Fruit fly (Drosophila melanogaster) whole organism, embryonic: Measurements from ENCODE around the gene CG10300.

Source experiments
- Adf1 ChIP-seq: fragments of 200-800 bp; sonication (Bioruptor generic); IDR thresholded peaks from 2 replicates; pipeline ENCODE4 v1.3.6; 2022; ENCODE audit warnings: missing biosample characterization, missing genetic modification characterization
- Atf-2 ChIP-seq: fragments of 200-800 bp; sonication (Bioruptor generic); optimal IDR thresholded peaks from 2 replicates; lab custom pipeline; 2016; ENCODE audit warnings: missing biosample characterization, missing genetic modification characterization
- Bdp1 ChIP-seq: fragments of 200-800 bp; sonication (Bioruptor generic); optimal IDR thresholded peaks from 3 replicates; lab custom pipeline; 2016; ENCODE audit warnings: missing biosample characterization, missing genetic modification characterization
- CG11085 ChIP-seq: fragments of 200-800 bp; sonication (Bioruptor generic); IDR thresholded peaks from 2 replicates; pipeline ENCODE4 v1.3.6; 2022; ENCODE audit warnings: missing biosample characterization, missing genetic modification characterization
- CG11247 ChIP-seq: fragments of 200-800 bp; sonication (Bioruptor generic); IDR thresholded peaks from 2 replicates; pipeline ENCODE4 v1.3.6; 2022; ENCODE audit warnings: missing biosample characterization, missing genetic modification characterization
- CG11504 ChIP-seq: fragments of 200-800 bp; sonication (Bioruptor generic); optimal IDR thresholded peaks from 3 replicates; lab custom pipeline; 2019; ENCODE audit warnings: missing biosample characterization, mild to moderate bottlenecking, missing genetic modification characterization, moderate library complexity
- CG11696 ChIP-seq: fragments of 200-800 bp; sonication (Bioruptor generic); IDR thresholded peaks from 2 replicates; pipeline ENCODE4 v1.3.6; 2022; ENCODE audit warnings: missing biosample characterization, missing genetic modification characterization
- CG12391 ChIP-seq: fragments of 200-800 bp; sonication (Bioruptor generic); optimal IDR thresholded peaks from 3 replicates; lab custom pipeline; 2018; ENCODE audit warnings: missing biosample characterization, mild to moderate bottlenecking, missing genetic modification characterization, moderate library complexity
- CG12769 ChIP-seq: fragments of 200-800 bp; sonication (Bioruptor generic); optimal IDR thresholded peaks from 2 replicates; lab custom pipeline; 2019; ENCODE audit warnings: missing biosample characterization, mild to moderate bottlenecking, missing genetic modification characterization, moderate library complexity
- CG16813 ChIP-seq: fragments of 200-800 bp; sonication (Bioruptor generic); IDR thresholded peaks from 3 replicates; pipeline ENCODE4 v1.3.6; 2022; ENCODE audit warnings: missing biosample characterization, missing genetic modification characterization; ENCODE audit not compliant: partially characterized antibody
- CG1792 ChIP-seq: fragments of 200-800 bp; sonication (Bioruptor generic); optimal IDR thresholded peaks from 2 replicates; lab custom pipeline; 2016; ENCODE audit warnings: missing biosample characterization, missing genetic modification characterization
- CG2889 ChIP-seq: fragments of 200-800 bp; sonication (Bioruptor generic); IDR thresholded peaks from 3 replicates; pipeline ENCODE4 v1.3.6; 2022; ENCODE audit warnings: missing biosample characterization, missing genetic modification characterization
- CG4617 ChIP-seq: fragments of 200-800 bp; sonication (Bioruptor generic); optimal IDR thresholded peaks from 3 replicates; lab custom pipeline; 2016; ENCODE audit warnings: missing biosample characterization, missing genetic modification characterization, borderline replicate concordance
- CG6254 ChIP-seq: fragments of 200-800 bp; sonication (Bioruptor generic); optimal IDR thresholded peaks from 3 replicates; lab custom pipeline; 2017; ENCODE audit warnings: mild to moderate bottlenecking, missing biosample characterization, missing genetic modification reagents, missing genetic modification characterization
- CG9437 ChIP-seq: fragments of 200-800 bp; sonication (Bioruptor generic); optimal IDR thresholded peaks from 2 replicates; lab custom pipeline; 2018; ENCODE audit warnings: missing biosample characterization, mild to moderate bottlenecking, missing genetic modification characterization
- CG9727 ChIP-seq: fragments of 200-800 bp; sonication (Bioruptor generic); optimal IDR thresholded peaks from 3 replicates; lab custom pipeline; 2017; ENCODE audit warnings: missing biosample characterization, mild to moderate bottlenecking, missing genetic modification characterization
- Deaf1 ChIP-seq: fragments of 200-800 bp; optimal IDR thresholded peaks from 3 replicates; lab custom pipeline; 2019; ENCODE audit warnings: missing biosample characterization, mild to moderate bottlenecking, missing genetic modification characterization, moderate library complexity
- HLH3B ChIP-seq: fragments of 200-800 bp; sonication (Bioruptor generic); IDR thresholded peaks from 2 replicates; pipeline ENCODE4 v1.3.6; 2022; ENCODE audit warnings: missing biosample characterization, missing genetic modification characterization
- Hr39 ChIP-seq: fragments of >200 bp; optimal IDR thresholded peaks from 2 replicates; lab custom pipeline; 2017
- Hr51 ChIP-seq, 2 experiments: fragments of 200-800 bp; sonication (Bioruptor generic); optimal IDR thresholded peaks; 2 replicates in 1 of 2; 3 replicates in 1 of 2; lab custom pipeline; 2016 to 2018; ENCODE audit warnings: missing biosample characterization in 2 of 2, missing genetic modification characterization in 2 of 2, mild to moderate bottlenecking in 1 of 2, moderate library complexity in 1 of 2
- MBD-R2 ChIP-seq: fragments of 200-800 bp; sonication (Bioruptor generic); IDR thresholded peaks from 2 replicates; pipeline ENCODE4 v1.3.6; 2022; ENCODE audit warnings: missing biosample characterization, missing genetic modification characterization
- Med ChIP-seq: fragments of 200-800 bp; sonication (Bioruptor generic); peaks from one replicate; lab custom pipeline; 2016; ENCODE audit warnings: missing biosample characterization, missing genetic modification characterization, mild to moderate bottlenecking, inconsistent platforms, moderate library complexity
- Nf-YC ChIP-seq: fragments of 200-800 bp; optimal IDR thresholded peaks from 3 replicates; lab custom pipeline; 2019; ENCODE audit warnings: missing biosample characterization, mild to moderate bottlenecking, missing genetic modification characterization, moderate library complexity
- Optix ChIP-seq: fragments of 200-800 bp; sonication (Bioruptor generic); IDR thresholded peaks from 3 replicates; pipeline ENCODE4 v1.3.6; 2022; ENCODE audit warnings: missing biosample characterization, missing genetic modification characterization
- Pdp1 ChIP-seq, 2 experiments: fragments of 200-800 bp; sonication (Bioruptor generic); optimal IDR thresholded peaks; 3 replicates each; lab custom pipeline; 2016; ENCODE audit warnings: missing biosample characterization in 2 of 2, missing genetic modification characterization in 2 of 2, mild to moderate bottlenecking in 1 of 2, moderate library complexity in 1 of 2
- Poxn ChIP-seq: fragments of 200-800 bp; sonication (Bioruptor generic); IDR thresholded peaks from 2 replicates; pipeline ENCODE4 v1.3.6; 2022; ENCODE audit warnings: missing biosample characterization, missing genetic modification characterization
- Side ChIP-seq: fragments of 200-800 bp; sonication (Bioruptor generic); optimal IDR thresholded peaks from 2 replicates; lab custom pipeline; 2016; ENCODE audit warnings: missing biosample characterization, missing genetic modification characterization
- Spps ChIP-seq: fragments of 200-800 bp; sonication (Bioruptor generic); optimal IDR thresholded peaks from 2 replicates; lab custom pipeline; 2018; ENCODE audit warnings: missing biosample characterization, mild to moderate bottlenecking, missing genetic modification characterization
- YL-1 ChIP-seq: fragments of 200-800 bp; sonication (Bioruptor generic); optimal IDR thresholded peaks from 3 replicates; lab custom pipeline; 2017; ENCODE audit warnings: missing biosample characterization, mild to moderate bottlenecking, missing genetic modification characterization
- al ChIP-seq: fragments of 200-800 bp; sonication (Bioruptor generic); IDR thresholded peaks from 2 replicates; pipeline ENCODE4 v1.3.6; 2022; ENCODE audit warnings: missing biosample characterization, missing genetic modification characterization
- aop ChIP-seq: fragments of 200-800 bp; sonication (Bioruptor generic); IDR thresholded peaks from 2 replicates; pipeline ENCODE4 v1.3.6; 2022; ENCODE audit warnings: missing biosample characterization, missing genetic modification characterization
- bab2 ChIP-seq: fragments of 200-800 bp; sonication (Bioruptor generic); optimal IDR thresholded peaks from 2 replicates; lab custom pipeline; 2016; ENCODE audit warnings: missing biosample characterization, missing genetic modification characterization
- btn ChIP-seq: fragments of 200-800 bp; sonication (Bioruptor generic); optimal IDR thresholded peaks from 2 replicates; lab custom pipeline; 2016; ENCODE audit warnings: missing biosample characterization, missing genetic modification characterization
- ci ChIP-seq: fragments of 200-800 bp; sonication (Bioruptor generic); IDR thresholded peaks from 3 replicates; pipeline ENCODE4 v1.3.6; 2022; ENCODE audit warnings: missing biosample characterization, missing genetic modification characterization
- da ChIP-seq: fragments of 200-800 bp; sonication (Bioruptor generic); optimal IDR thresholded peaks from 2 replicates; lab custom pipeline; 2016; ENCODE audit warnings: missing biosample characterization, missing genetic modification characterization
- dpn ChIP-seq, 2 experiments: fragments of 200-800 bp; sonication (Bioruptor generic); optimal IDR thresholded peaks; 3 replicates each; lab custom pipeline; 2016; ENCODE audit warnings: missing biosample characterization in 2 of 2, missing genetic modification characterization in 2 of 2
- fd3F ChIP-seq: fragments of 200-800 bp; sonication (Bioruptor generic); optimal IDR thresholded peaks from 2 replicates; lab custom pipeline; 2018; ENCODE audit warnings: missing biosample characterization, mild to moderate bottlenecking, missing genetic modification characterization, moderate library complexity
- gem ChIP-seq: fragments of 200-800 bp; sonication (Bioruptor generic); optimal IDR thresholded peaks from 2 replicates; lab custom pipeline; 2019; ENCODE audit warnings: missing biosample characterization, mild to moderate bottlenecking, missing genetic modification characterization, moderate library complexity
- gsb ChIP-seq: fragments of 200-800 bp; sonication (Bioruptor generic); IDR thresholded peaks from 2 replicates; pipeline ENCODE4 v1.3.6; 2022; ENCODE audit warnings: missing biosample characterization, missing genetic modification characterization
- insv ChIP-seq, 2 experiments: fragments of 200-800 bp; sonication (Bioruptor generic); optimal IDR thresholded peaks; 3 replicates each; lab custom pipeline; 2016 to 2018; ENCODE audit warnings: missing biosample characterization in 2 of 2, missing genetic modification characterization in 2 of 2
- kay ChIP-seq: fragments of 200-800 bp; sonication (Bioruptor generic); optimal IDR thresholded peaks from 2 replicates; lab custom pipeline; 2016; ENCODE audit warnings: missing biosample characterization, missing genetic modification characterization
- maf-S ChIP-seq: fragments of 200-800 bp; sonication (Bioruptor generic); optimal IDR thresholded peaks from 2 replicates; lab custom pipeline; 2016; ENCODE audit warnings: missing biosample characterization, missing genetic modification characterization
- rib ChIP-seq: fragments of 200-800 bp; sonication (Bioruptor generic); IDR thresholded peaks from 2 replicates; pipeline ENCODE4 v1.3.6; 2022; ENCODE audit warnings: missing biosample characterization, missing genetic modification characterization
- ro ChIP-seq: fragments of 200-800 bp; sonication (Bioruptor generic); IDR thresholded peaks from 2 replicates; pipeline ENCODE4 v1.3.6; 2022; ENCODE audit warnings: missing biosample characterization, missing genetic modification characterization
- salm ChIP-seq: fragments of 200-800 bp; sonication (Bioruptor generic); optimal IDR thresholded peaks from 2 replicates; lab custom pipeline; 2018; ENCODE audit warnings: missing biosample characterization, mild to moderate bottlenecking, missing genetic modification characterization
- sqz ChIP-seq: fragments of 200-800 bp; sonication (Bioruptor generic); optimal IDR thresholded peaks from 3 replicates; lab custom pipeline; 2018; ENCODE audit warnings: missing biosample characterization, mild to moderate bottlenecking, missing genetic modification characterization
- ttk ChIP-seq: fragments of 200-800 bp; sonication (Bioruptor generic); IDR thresholded peaks from 2 replicates; pipeline ENCODE4 v2.1.2; 2022; ENCODE audit warnings: missing biosample characterization, missing genetic modification characterization
- tup ChIP-seq: fragments of 200-800 bp; sonication (Bioruptor generic); optimal IDR thresholded peaks from 2 replicates; lab custom pipeline; 2016; ENCODE audit warnings: missing biosample characterization, mild to moderate bottlenecking, missing genetic modification characterization, moderate library complexity
- unpg ChIP-seq: fragments of 200-800 bp; sonication (Bioruptor generic); optimal IDR thresholded peaks from 3 replicates; lab custom pipeline; 2018; ENCODE audit warnings: missing biosample characterization, mild to moderate bottlenecking, missing genetic modification characterization, moderate library complexity
- yki ChIP-seq: fragments of >200 bp; optimal IDR thresholded peaks from 3 replicates; lab custom pipeline; 2018

The CG10300 gene

DNA sequence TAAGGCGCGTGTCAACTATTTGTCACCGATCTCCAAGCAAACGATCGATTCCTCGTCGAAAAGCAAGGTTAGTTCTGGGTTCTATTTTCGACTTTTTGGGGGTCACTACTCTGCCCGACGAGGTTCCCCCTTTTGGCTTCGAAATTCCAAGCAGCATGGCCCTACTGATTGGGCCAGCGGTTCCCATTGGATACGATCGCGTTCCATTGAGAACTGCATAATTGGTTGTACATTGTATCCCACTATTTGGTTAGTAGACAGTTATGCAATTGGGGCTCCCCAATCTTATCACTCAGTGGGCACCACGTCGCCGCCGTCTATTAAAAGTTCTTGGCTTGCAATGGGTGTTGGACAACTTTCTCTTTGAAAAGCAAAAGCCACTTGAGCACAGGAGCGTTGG is 22.4 kb downstream of the CG10300 start (continued):
- no peak for TF ChIP-seq Spps (tag; lab: Kevin White, UChicago)
- no peak for TF ChIP-seq gsb (GFP tag; lab: Robert Waterston, UW)
- no peak for TF ChIP-seq ro (GFP tag; lab: Robert Waterston, UW)
- no peak for TF ChIP-seq CG16813 (GFP tag; lab: Robert Waterston, UW)
- peak in 1 of 2 experiments; percentile 91 for TF ChIP-seq Pdp1 (GFP tag; optimal IDR thresholded peaks at IDR 0.05; lab: Kevin White, UChicago)
- no peak for TF ChIP-seq ci (GFP tag; lab: Robert Waterston, UW)
- TF ChIP-seq Side: no peak
- no peak for TF ChIP-seq Hr39 (lab: Kevin White, UChicago)
- no peak for TF ChIP-seq CG9727 (GFP tag; lab: Kevin White, UChicago)
- TF ChIP-seq Deaf1 (tag; lab: Kevin White, UChicago): no peak
- TF ChIP-seq Med (GFP tag; lab: Kevin White, UChicago): peak; percentile 18
- peak in 1 of 2 experiments; percentile 54 for TF ChIP-seq insv (GFP tag; optimal IDR thresholded peaks at IDR 0.05; lab: Kevin White, UChicago)
- TF ChIP-seq CG12769 (tag; lab: Kevin White, UChicago): peak; percentile 24

DNA sequence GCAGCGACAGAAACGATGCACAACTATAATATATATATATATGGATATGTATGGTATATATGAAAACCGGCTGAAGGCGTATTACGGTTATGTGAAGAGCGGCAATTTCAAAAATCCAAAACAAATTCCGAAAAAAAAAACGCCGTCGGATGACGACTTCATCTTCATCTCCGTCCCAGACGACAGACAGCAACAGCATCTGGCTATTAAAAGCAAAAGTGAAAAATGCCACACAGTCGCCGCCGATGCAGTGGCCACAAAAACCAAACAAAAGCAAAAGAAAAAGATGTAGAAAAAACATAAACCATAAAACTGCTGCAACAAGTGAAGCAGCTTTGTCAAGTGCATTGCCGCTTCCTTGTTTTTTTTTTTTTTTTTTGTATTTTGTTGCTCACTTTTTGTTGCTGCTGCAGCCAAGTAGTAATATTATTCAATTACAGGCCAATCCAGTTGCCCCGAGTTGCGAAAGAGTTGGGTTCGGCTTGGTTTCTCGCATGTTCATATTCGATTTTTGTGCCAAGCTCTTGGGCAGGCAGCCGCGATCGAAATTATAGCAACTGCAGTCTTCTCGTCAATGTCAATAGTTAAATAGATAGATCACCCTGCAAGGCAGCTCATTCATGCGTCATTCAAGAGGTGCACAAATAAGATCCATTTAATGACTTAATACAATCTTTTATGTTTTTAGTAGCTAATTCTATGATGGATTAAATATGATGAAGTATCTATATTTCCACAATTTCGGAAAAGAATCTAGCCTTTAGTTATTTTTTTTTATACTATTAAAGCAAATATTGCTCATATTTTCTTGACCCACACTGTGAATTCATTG is 23.5 kb downstream of the CG10300 start:
- TF ChIP-seq maf-S (no peak), da (GFP tag; lab: Kevin White, UChicago) (no peak), CG11504 (tag; lab: Kevin White, UChicago) (peak; percentile 28), btn (no peak), dpn (GFP tag; optimal IDR thresholded peaks at IDR 0.05; lab: Kevin White, UChicago) (no peak), Optix (0 out of 3 replicates have a peak, but pooled peaks have one; percentile 11), CG12391 (tag; lab: Kevin White, UChicago) (peak; percentile 25), CG2889 (GFP tag; lab: Robert Waterston, UW) (no peak), CG11247 (GFP tag; lab: Robert Waterston, UW) (no peak), YL-1 (no peak), Hr51 (GFP tag; optimal IDR thresholded peaks at IDR 0.05; lab: Kevin White, UChicago) (peak in 1 of 2 experiments; percentile 48), Nf-YC (tag; lab: Kevin White, UChicago) (no peak), gem (peak; percentile 52), aop (GFP tag; lab: Robert Waterston, UW) (no peak), CG4617 (GFP tag; lab: Kevin White, UChicago) (no peak), CG6254 (GFP tag; lab: Kevin White, UChicago) (peak; percentile 23), yki (lab: Kevin White, UChicago) (no peak), bab2 (GFP tag; lab: Kevin White, UChicago) (no peak), Poxn (GFP tag; lab: Robert Waterston, UW) (no peak), MBD-R2 (GFP tag; lab: Robert Waterston, UW) (no peak), fd3F (GFP tag; lab: Kevin White, UChicago) (no peak), CG9437 (GFP tag; lab: Kevin White, UChicago) (peak; percentile 7), CG11085 (GFP tag; lab: Robert Waterston, UW) (no peak), salm (no peak), al (no peak), unpg (GFP tag; lab: Kevin White, UChicago) (peak; percentile 23), rib (GFP tag; lab: Robert Waterston, UW) (no peak), Adf1 (GFP tag; lab: Robert Waterston, UW) (no peak), ttk (GFP tag; lab: Robert Waterston, UW) (no peak), Bdp1 (no peak), sqz (peak; percentile 25), Atf-2 (no peak), CG11696 (peak; percentile 58), tup (no peak), HLH3B (GFP tag; lab: Robert Waterston, UW) (no peak), CG1792 (no peak), kay (no peak)
